Worm (Caenorhabditis elegans) whole organism, L2 larva: ENCODE data around the gene fat-7.

Experiments
- ZK546.5 ChIP-seq: sonication (generic microtip); optimal IDR thresholded peaks from 2 replicates; lab custom pipeline; 2017; ENCODE audit warnings: missing biosample characterization, missing genetic modification characterization
- alr-1 ChIP-seq: fragments of 150-350 bp; optimal IDR thresholded peaks from 2 replicates; lab custom pipeline; 2014; ENCODE audit warnings: missing biosample characterization, missing genetic modification characterization
- blmp-1 ChIP-seq: sonication (generic microtip); optimal IDR thresholded peaks from 2 replicates; lab custom pipeline; 2017; ENCODE audit warnings: missing genetic modification characterization, mild to moderate bottlenecking, missing compliant biosample characterization, antibody characterized with exemption, moderate library complexity; ENCODE audit not compliant: insufficient read depth
- ceh-82 ChIP-seq: fragments of 150-350 bp; optimal IDR thresholded peaks from 2 replicates; lab custom pipeline; 2014; ENCODE audit warnings: missing biosample characterization, missing genetic modification characterization
- lin-13 ChIP-seq: fragments of 150-350 bp; optimal IDR thresholded peaks from 2 replicates; lab custom pipeline; 2014; ENCODE audit warnings: missing biosample characterization, missing genetic modification reagents, missing genetic modification characterization
- lsy-2 ChIP-seq, 2 experiments: fragments of 150-350 bp in 1 of 2; sonication (generic microtip) in 1 of 2; optimal IDR thresholded peaks; 2 replicates each; lab custom pipeline; 2014 to 2017; ENCODE audit warnings: missing biosample characterization in 2 of 2, missing genetic modification characterization in 2 of 2
- mab-5 ChIP-seq: fragments of 150-350 bp; optimal IDR thresholded peaks from 2 replicates; lab custom pipeline; 2014; ENCODE audit warnings: missing biosample characterization, missing genetic modification characterization
- nhr-11 ChIP-seq: fragments of 150-350 bp; optimal IDR thresholded peaks from 2 replicates; lab custom pipeline; 2014; ENCODE audit warnings: missing biosample characterization, missing genetic modification characterization
- nhr-12 ChIP-seq: fragments of 150-350 bp; optimal IDR thresholded peaks from 2 replicates; lab custom pipeline; 2014; ENCODE audit warnings: missing biosample characterization, missing genetic modification characterization
- nhr-237 ChIP-seq: fragments of 150-350 bp; optimal IDR thresholded peaks from 2 replicates; lab custom pipeline; 2014; ENCODE audit warnings: missing biosample characterization, missing genetic modification characterization
- nhr-25 ChIP-seq: fragments of 150-350 bp; sonication (generic microtip); optimal IDR thresholded peaks from 3 replicates; lab custom pipeline; 2014; ENCODE audit warnings: missing biosample characterization, missing genetic modification characterization
- snpc-4 ChIP-seq: fragments of 150-350 bp; optimal IDR thresholded peaks from 2 replicates; lab custom pipeline; 2014; ENCODE audit warnings: missing biosample characterization, missing genetic modification characterization
- unc-62 ChIP-seq: fragments of 150-350 bp; optimal IDR thresholded peaks from 2 replicates; lab custom pipeline; 2014; ENCODE audit warnings: missing biosample characterization, missing genetic modification reagents, missing genetic modification characterization
- ztf-4 ChIP-seq: fragments of 150-350 bp; optimal IDR thresholded peaks from 2 replicates; lab custom pipeline; 2014; ENCODE audit warnings: missing biosample characterization, missing genetic modification characterization

DNA sequence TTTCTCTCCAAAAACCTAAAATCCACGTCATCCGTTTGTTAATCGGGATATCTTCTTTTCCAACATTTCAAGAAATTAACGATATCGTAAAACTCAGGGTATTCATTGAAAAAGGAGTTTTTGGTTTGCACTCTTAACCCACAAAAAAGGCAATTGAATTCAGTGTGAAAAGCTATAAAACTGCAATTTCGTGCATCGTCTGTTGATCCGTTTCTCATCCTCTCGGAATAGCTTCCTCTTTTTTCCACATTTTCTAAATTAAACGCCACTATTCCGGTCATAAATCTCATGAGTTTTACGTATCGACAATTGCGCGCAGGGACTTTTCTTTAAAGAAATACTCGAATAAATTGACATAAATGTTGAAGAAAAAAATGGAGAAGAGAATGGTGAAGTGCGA, 40.7 kb downstream of the fat-7 start:
- TF ChIP-seq unc-62 (GFP tag; lab: Kevin White, UChicago) (no peak), ztf-4 (tag; lab: Kevin White, UChicago) (no peak), mab-5 (tag; lab: Kevin White, UChicago) (no peak), nhr-11 (no peak), ceh-82 (tag; lab: Kevin White, UChicago) (no peak), nhr-25 (no peak), ZK546.5 (tag; lab: Kevin White, UChicago) (no peak), blmp-1 (no peak), lsy-2 (tag; optimal IDR thresholded peaks at IDR 0.05; lab: Kevin White, UChicago) (no peak), lin-13 (GFP tag; lab: Kevin White, UChicago) (no peak), nhr-12 (tag; lab: Kevin White, UChicago) (no peak), nhr-237 (tag; lab: Kevin White, UChicago) (no peak), alr-1 (tag; lab: Kevin White, UChicago) (no peak), snpc-4 (tag; lab: Kevin White, UChicago) (no peak)
